In genomic region chr2L:2865560-2866309, dm6 we compare ENCODE assay signal across 1 fruit fly cellular context.
TF ChIP-seq lines count a peak whose summit lies in the region.

No protein-coding gene starts in this region.

TF ChIP-seq in whole organism, embryonic, 481 proteins besides CTCF, POLR2A, EP300 and RAD21 (continued from another document):
- TF ChIP-seq CG7357 (GFP tag; IDR thresholded peaks at IDR 0.05; lab: Robert Waterston, UW) (no peak), grn (GFP tag; optimal IDR thresholded peaks at IDR 0.05; lab: Kevin White, UChicago) (peak; percentile 52), Sry-δ (GFP tag; optimal IDR thresholded peaks at IDR 0.05; lab: Kevin White, UChicago) (peak; percentile 0), Pdp1 (GFP tag; optimal IDR thresholded peaks at IDR 0.05; lab: Kevin White, UChicago) (peak in 1 of 2 experiments; percentile 55), CG34376 (GFP tag; optimal IDR thresholded peaks at IDR 0.05; lab: Kevin White, UChicago) (peak; percentile 57), CG11085 (GFP tag; IDR thresholded peaks at IDR 0.05; lab: Robert Waterston, UW) (no peak), Hey (tag; optimal IDR thresholded peaks at IDR 0.05; lab: Kevin White, UChicago) (peak; percentile 39), Blimp-1 (GFP tag; optimal IDR thresholded peaks at IDR 0.05; lab: Kevin White, UChicago) (no peak), exex (tag; optimal IDR thresholded peaks at IDR 0.05; lab: Kevin White, UChicago) (peak; percentile 93), mirr (GFP tag; optimal IDR thresholded peaks at IDR 0.05; lab: Kevin White, UChicago) (peak; percentile 80), CG2712 (tag; optimal IDR thresholded peaks at IDR 0.05; lab: Kevin White, UChicago) (no peak), CG12155 (GFP tag; optimal IDR thresholded peaks at IDR 0.05; lab: Kevin White, UChicago) (no peak), run (tag; optimal IDR thresholded peaks at IDR 0.05; lab: Kevin White, UChicago) (no peak), Mrtf (GFP tag; IDR thresholded peaks at IDR 0.05; lab: Robert Waterston, UW) (no peak), bowl (GFP tag; IDR thresholded peaks at IDR 0.05; lab: Robert Waterston, UW) (no peak), Hand (GFP tag; optimal IDR thresholded peaks at IDR 0.05; lab: Kevin White, UChicago) (no peak), lov (optimal IDR thresholded peaks at IDR 0.05; lab: Kevin White, UChicago) (no peak), lov (GFP tag; IDR thresholded peaks at IDR 0.05; lab: Robert Waterston, UW) (no peak), sd (tag; optimal IDR thresholded peaks at IDR 0.05; lab: Kevin White, UChicago) (peak; percentile 26), pb (GFP tag; optimal IDR thresholded peaks at IDR 0.05; lab: Kevin White, UChicago) (no peak), sens (GFP tag; lab: Kevin White, UChicago) (peak; percentile 10), GATAe (GFP tag; conservative IDR thresholded peaks at IDR 0.05; lab: Robert Waterston, UW) (0 out of 2 replicates have a peak, but pooled peaks have one; percentile 30)
TF ChIP-seq in whole organism, embryonic: peak in this region for 17.
